Worm (Caenorhabditis elegans): Measurements from ENCODE around the gene Y66D12A.24.

The Y66D12A.24 gene

ce11 chrIII:11472861-11473260 lies 23.8 kb upstream of the Y66D12A.24 start:
- TF ChIP-seq ama-1 (optimal IDR thresholded peaks at IDR 0.05) (no peak), mep-1 (tag; optimal IDR thresholded peaks at IDR 0.05) (no peak), Y75B8A.6 (GFP tag; IDR thresholded peaks at IDR 0.05) (no peak), tag-97 (GFP tag; IDR thresholded peaks at IDR 0.05) (no peak), nhr-48 (tag; optimal IDR thresholded peaks at IDR 0.05) (no peak), ceh-44 (GFP tag; IDR thresholded peaks at IDR 0.05) (no peak), fos-1 (tag; optimal IDR thresholded peaks at IDR 0.05) (no peak), zag-1 (tag; optimal IDR thresholded peaks at IDR 0.05) (no peak), ceh-62 (tag; optimal IDR thresholded peaks at IDR 0.05) (no peak), lin-38 (GFP tag; IDR thresholded peaks at IDR 0.05) (no peak), mdl-1 (tag; optimal IDR thresholded peaks at IDR 0.05) (no peak), ctbp-1 (GFP tag; IDR thresholded peaks at IDR 0.05) (no peak), lir-3 (tag; optimal IDR thresholded peaks at IDR 0.05) (no peak)

- TF ChIP-seq set-16 (GFP tag; IDR thresholded peaks at IDR 0.05) (peak; percentile 85), aha-1 (tag) (peak; percentile 87), nhr-102 (tag; optimal IDR thresholded peaks at IDR 0.05) (no peak), pha-4 (GFP tag; IDR thresholded peaks at IDR 0.05) (peak; percentile 33; the same call in 1 of the 2 replicates), pha-4 (tag; optimal IDR thresholded peaks at IDR 0.05) (no peak)
These were observed 21.9 kb upstream of the Y66D12A.24 start for ce11 chrIII:11474674-11475306.

- TF ChIP-seq lin-38 (GFP tag; IDR thresholded peaks at IDR 0.05) (peak; percentile 49), set-16 (GFP tag; IDR thresholded peaks at IDR 0.05) (peak; percentile 90), zip-11 (GFP tag; IDR thresholded peaks at IDR 0.05) (no peak), nhr-41 (GFP tag; IDR thresholded peaks at IDR 0.05) (no peak)
These were observed 19.4 kb upstream of the Y66D12A.24 start for ce11 chrIII:11477307-11477706.

ce11 chrIII:11478468-11479363 lies 17.9 kb upstream of the Y66D12A.24 start:
- no peak for TF ChIP-seq spr-1 (tag; optimal IDR thresholded peaks at IDR 0.05)
- no peak for TF ChIP-seq cey-2 (tag; optimal IDR thresholded peaks at IDR 0.05; ENCODE audit: borderline replicate concordance, insufficient read depth)
- 0 out of 2 replicates have a peak, but pooled peaks have one; percentile 22 for TF ChIP-seq set-16 (GFP tag; IDR thresholded peaks at IDR 0.05)
- peak; percentile 42 for TF ChIP-seq nhr-25 (tag; optimal IDR thresholded peaks at IDR 0.05; ENCODE audit: borderline replicate concordance, insufficient read depth)
- TF ChIP-seq snpc-1.2 (GFP tag; IDR thresholded peaks at IDR 0.05) = no peak
- TF ChIP-seq fkh-10 (GFP tag; optimal IDR thresholded peaks at IDR 0.05) = no peak
- TF ChIP-seq attf-4 (tag; optimal IDR thresholded peaks at IDR 0.05) = no peak
- 0 out of 2 replicates have a peak, but pooled peaks have one; percentile 4 for TF ChIP-seq ceh-44 (GFP tag; IDR thresholded peaks at IDR 0.05)
- no peak for TF ChIP-seq hif-1 (tag; optimal IDR thresholded peaks at IDR 0.05)
- TF ChIP-seq mxl-3 (GFP tag; optimal IDR thresholded peaks at IDR 0.05) = peak; percentile 46
- peak in 1 of 2 experiments; percentile 26 for TF ChIP-seq unc-62 (GFP tag; optimal IDR thresholded peaks at IDR 0.05 in 1 of 2)
- TF ChIP-seq unc-62 (tag; optimal IDR thresholded peaks at IDR 0.05) = no peak
- no peak for TF ChIP-seq ctbp-1 (GFP tag; IDR thresholded peaks at IDR 0.05)
- TF ChIP-seq egl-43 (GFP tag; IDR thresholded peaks at IDR 0.05) = 0 out of 2 replicates have a peak, but pooled peaks have one; percentile 4
- TF ChIP-seq nhr-42 (GFP tag; IDR thresholded peaks at IDR 0.05) = 0 out of 2 replicates have a peak, but pooled peaks have one; percentile 35
- no peak for TF ChIP-seq fos-1 (tag; optimal IDR thresholded peaks at IDR 0.05)
- TF ChIP-seq zfp-2 (tag; optimal IDR thresholded peaks at IDR 0.05) = no peak
- TF ChIP-seq mdt-29 (GFP tag; IDR thresholded peaks at IDR 0.05) = no peak
- no peak for TF ChIP-seq daf-12 (tag; optimal IDR thresholded peaks at IDR 0.05)
